Fruit fly (Drosophila melanogaster) whole organism: Measurements from ENCODE around the gene Jasper.

Experiments used
- CG8478 ChIP-seq: fragments of >200 bp; optimal IDR thresholded peaks from 2 replicates; lab custom pipeline; 2018; ENCODE audit warnings: inconsistent platforms
- Dll ChIP-seq: fragments of >200 bp; optimal IDR thresholded peaks from 2 replicates; lab custom pipeline; 2017
- EcR ChIP-seq, 2 experiments: fragments of >200 bp; optimal IDR thresholded peaks; 2 replicates each; lab custom pipeline; 2017; ENCODE audit warnings: missing biosample characterization in 2 of 2, missing genetic modification characterization in 2 of 2, missing genetic modification reagents in 2 of 2
- pan ChIP-seq: fragments of >200 bp; optimal IDR thresholded peaks from 2 replicates; lab custom pipeline; 2017
- psq ChIP-seq: fragments of >200 bp; optimal IDR thresholded peaks from 2 replicates; lab custom pipeline; 2017
- usp ChIP-seq: fragments of >200 bp; optimal IDR thresholded peaks from 2 replicates; lab custom pipeline; 2017; ENCODE audit warnings: missing biosample characterization, missing genetic modification characterization, mixed read lengths

Jasper gene

dm6 chr3R:30022452-30023028 is 29.8 kb upstream of the Jasper start, which contains the start of the genes RpS28a and Axn:
RpS28a (minus strand) TSS chr3R:30022648.
Axn (plus strand) TSS chr3R:30022842.
- TF ChIP-seq usp (GFP tag; lab: Kevin White, UChicago) (no peak), Dll (lab: Kevin White, UChicago) (no peak), CG8478 (no peak), psq (lab: Kevin White, UChicago) (no peak), EcR (GFP tag; optimal IDR thresholded peaks at IDR 0.05; lab: Kevin White, UChicago) (no peak), pan (lab: Kevin White, UChicago) (no peak)

- TF ChIP-seq psq (lab: Kevin White, UChicago) = no peak
Observed at dm6 chr3R:30023445-30023844, 28.9 kb upstream of the Jasper start.

- TF ChIP-seq Dll (lab: Kevin White, UChicago) (no peak), EcR (GFP tag; optimal IDR thresholded peaks at IDR 0.05; lab: Kevin White, UChicago) (no peak), usp (GFP tag; lab: Kevin White, UChicago) (no peak), psq (lab: Kevin White, UChicago) (no peak), CG8478 (no peak), pan (lab: Kevin White, UChicago) (no peak)
Observed at dm6 chr3R:30030061-30030460, 22.3 kb upstream of the Jasper start.

- TF ChIP-seq EcR (GFP tag; optimal IDR thresholded peaks at IDR 0.05; lab: Kevin White, UChicago) (no peak), Dll (lab: Kevin White, UChicago) (no peak), pan (lab: Kevin White, UChicago) (no peak), usp (GFP tag; lab: Kevin White, UChicago) (no peak), psq (lab: Kevin White, UChicago) (no peak), CG8478 (no peak)
Observed at dm6 chr3R:30032281-30032680, 20.0 kb upstream of the Jasper start.

dm6 chr3R:30036609-30037008 is 15.7 kb upstream of the Jasper start, which contains the start of gene ZIPIC:
ZIPIC (minus strand) TSS chr3R:30036870.
- no peak for TF ChIP-seq pan (lab: Kevin White, UChicago)
- TF ChIP-seq EcR (GFP tag; optimal IDR thresholded peaks at IDR 0.05; lab: Kevin White, UChicago) = no peak
- TF ChIP-seq CG8478 = no peak
- no peak for TF ChIP-seq usp (GFP tag; lab: Kevin White, UChicago)
- no peak for TF ChIP-seq psq (lab: Kevin White, UChicago)
- no peak for TF ChIP-seq Dll (lab: Kevin White, UChicago)

- no peak for TF ChIP-seq psq (lab: Kevin White, UChicago)
- TF ChIP-seq pan (lab: Kevin White, UChicago) = no peak
Observed at dm6 chr3R:30037630-30038029, 14.7 kb upstream of the Jasper start, which contains the start of gene ocn. ocn (minus strand) TSS chr3R:30037730.

- TF ChIP-seq EcR (GFP tag; optimal IDR thresholded peaks at IDR 0.05; lab: Kevin White, UChicago) (no peak), psq (lab: Kevin White, UChicago) (no peak), CG8478 (no peak), Dll (lab: Kevin White, UChicago) (no peak), pan (lab: Kevin White, UChicago) (no peak), usp (GFP tag; lab: Kevin White, UChicago) (no peak)
Observed at dm6 chr3R:30038628-30039027, 13.7 kb upstream of the Jasper start, which contains the start of gene janB. janB (minus strand) TSS chr3R:30038728.

- TF ChIP-seq EcR (GFP tag; optimal IDR thresholded peaks at IDR 0.05; lab: Kevin White, UChicago) = no peak
- TF ChIP-seq pan (lab: Kevin White, UChicago) = no peak
- TF ChIP-seq usp (GFP tag; lab: Kevin White, UChicago) = no peak
- no peak for TF ChIP-seq psq (lab: Kevin White, UChicago)
- no peak for TF ChIP-seq Dll (lab: Kevin White, UChicago)
- TF ChIP-seq CG8478 = no peak
Observed at dm6 chr3R:30039494-30039893, 12.8 kb upstream of the Jasper start, which contains the start of the genes janA, Sry-alpha and Sry-beta. janA (minus strand) TSS chr3R:30039533. Sry-alpha (plus strand) TSS chr3R:30039719. Sry-beta (plus strand) TSS chr3R:30039719.

- TF ChIP-seq EcR (GFP tag; optimal IDR thresholded peaks at IDR 0.05; lab: Kevin White, UChicago) (no peak), Dll (lab: Kevin White, UChicago) (no peak), pan (lab: Kevin White, UChicago) (no peak), psq (lab: Kevin White, UChicago) (no peak), CG8478 (no peak), usp (GFP tag; lab: Kevin White, UChicago) (no peak)
Observed at dm6 chr3R:30040879-30041278, 11.4 kb upstream of the Jasper start.

dm6 chr3R:30043139-30043744 is 9.1 kb upstream of the Jasper start, which contains the start of gene Sry-delta:
Sry-delta (plus strand) TSS chr3R:30043341.
- TF ChIP-seq psq (lab: Kevin White, UChicago) (no peak), usp (GFP tag; lab: Kevin White, UChicago) (no peak), Dll (lab: Kevin White, UChicago) (no peak)

- TF ChIP-seq EcR (GFP tag; optimal IDR thresholded peaks at IDR 0.05; lab: Kevin White, UChicago) (no peak), psq (lab: Kevin White, UChicago) (no peak), usp (GFP tag; lab: Kevin White, UChicago) (no peak), pan (lab: Kevin White, UChicago) (no peak), Dll (lab: Kevin White, UChicago) (no peak), CG8478 (no peak)
Observed at dm6 chr3R:30046029-30047001, 6.0 kb upstream of the Jasper start, which contains the start of the genes RpL32 and CG7943. RpL32 (minus strand) TSS chr3R:30046161. CG7943 (plus strand) TSS chr3R:30046470.
